Worm (Caenorhabditis elegans): ENCODE results near the gene str-198.

DNA sequence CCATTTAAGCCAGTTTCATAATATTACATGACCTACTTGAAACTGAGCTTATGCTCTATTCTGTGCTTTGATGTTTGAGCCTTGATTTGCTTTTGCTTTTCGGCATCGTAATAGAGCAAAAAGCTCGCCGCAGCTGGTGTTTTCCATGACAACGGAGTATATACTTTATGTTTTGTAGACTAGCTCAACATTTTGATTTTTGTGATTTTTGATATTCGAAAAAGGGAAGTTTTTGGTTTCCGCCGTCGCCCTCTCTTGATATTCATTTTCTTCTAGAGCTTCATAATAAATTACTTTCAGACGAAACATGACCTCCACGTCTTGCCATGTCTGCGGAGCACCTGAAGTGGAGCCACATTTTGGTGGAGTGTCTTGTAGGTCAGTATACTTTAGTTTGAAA lies 45.3 kb upstream of the str-198 start, which contains the start of gene nhr-63:
- no peak for TF ChIP-seq nhr-237 (tag; optimal IDR thresholded peaks at IDR 0.05)
- no peak for TF ChIP-seq nhr-12 (tag; optimal IDR thresholded peaks at IDR 0.05)
- no peak for TF ChIP-seq blmp-1 (tag; optimal IDR thresholded peaks at IDR 0.05; ENCODE audit: insufficient read depth)
- no peak for TF ChIP-seq nhr-11 (tag; optimal IDR thresholded peaks at IDR 0.05)
- TF ChIP-seq snpc-4 (tag; optimal IDR thresholded peaks at IDR 0.05) = no peak
- TF ChIP-seq elt-1 (tag; optimal IDR thresholded peaks at IDR 0.05) = no peak
- no peak for TF ChIP-seq ZK546.5 (tag; optimal IDR thresholded peaks at IDR 0.05)
- TF ChIP-seq ama-1 (optimal IDR thresholded peaks at IDR 0.05) = no peak
- no peak for TF ChIP-seq dmd-4 (tag; optimal IDR thresholded peaks at IDR 0.05)
- no peak for TF ChIP-seq fos-1 (tag; optimal IDR thresholded peaks at IDR 0.05)
- no peak for TF ChIP-seq ztf-1 (GFP tag; conservative IDR thresholded peaks at IDR 0.05)
- no peak for TF ChIP-seq skn-1 (tag; optimal IDR thresholded peaks at IDR 0.05)

Data from whole organism, L2 larva.